Fruit fly (Drosophila melanogaster) whole organism, embryonic: ENCODE results near the gene yps.

Experiments used
- Ada2b ChIP-seq: fragments of 200-800 bp; sonication (Bioruptor generic); IDR thresholded peaks from 2 replicates; pipeline ENCODE4 v1.3.6; 2022; ENCODE audit warnings: missing biosample characterization, missing genetic modification characterization
- Atf-2 ChIP-seq: fragments of 200-800 bp; sonication (Bioruptor generic); optimal IDR thresholded peaks from 2 replicates; lab custom pipeline; 2016; ENCODE audit warnings: missing biosample characterization, missing genetic modification characterization
- Bdp1 ChIP-seq: fragments of 200-800 bp; sonication (Bioruptor generic); optimal IDR thresholded peaks from 3 replicates; lab custom pipeline; 2016; ENCODE audit warnings: missing biosample characterization, missing genetic modification characterization
- CG10274 ChIP-seq: fragments of 200-800 bp; sonication (Bioruptor generic); optimal IDR thresholded peaks from 3 replicates; lab custom pipeline; 2017; ENCODE audit warnings: missing biosample characterization, mild to moderate bottlenecking, missing genetic modification characterization
- CG13296 ChIP-seq: fragments of 200-800 bp; sonication (Bioruptor generic); optimal IDR thresholded peaks from 3 replicates; lab custom pipeline; 2018; ENCODE audit warnings: missing biosample characterization, mild to moderate bottlenecking, missing genetic modification characterization
- CG15514 ChIP-seq: fragments of 200-800 bp; sonication (Bioruptor generic); optimal IDR thresholded peaks from 3 replicates; lab custom pipeline; 2017; ENCODE audit warnings: missing biosample characterization, missing genetic modification characterization, mild to moderate bottlenecking, moderate library complexity, missing genetic modification reagents
- CG15601 ChIP-seq: fragments of 200-800 bp; sonication (Bioruptor generic); optimal IDR thresholded peaks from 3 replicates; lab custom pipeline; 2019; ENCODE audit warnings: missing biosample characterization, mild to moderate bottlenecking, missing genetic modification characterization, moderate library complexity
- CG17912 ChIP-seq: fragments of 200-800 bp; sonication (Bioruptor generic); optimal IDR thresholded peaks from 2 replicates; lab custom pipeline; 2018; ENCODE audit warnings: missing biosample characterization, mild to moderate bottlenecking, missing genetic modification characterization
- CG18011 ChIP-seq: fragments of 200-800 bp; sonication (Bioruptor generic); optimal IDR thresholded peaks from 2 replicates; lab custom pipeline; 2017; ENCODE audit warnings: missing biosample characterization, missing genetic modification characterization, mild to moderate bottlenecking, moderate library complexity, missing genotype
- CG1832 ChIP-seq: fragments of 200-800 bp; sonication (Bioruptor generic); optimal IDR thresholded peaks from 2 replicates; lab custom pipeline; 2017; ENCODE audit warnings: missing biosample characterization, mild to moderate bottlenecking, missing genetic modification characterization, inconsistent platforms
- CG18619 ChIP-seq: fragments of 200-800 bp; sonication (Bioruptor generic); optimal IDR thresholded peaks from 3 replicates; lab custom pipeline; 2017; ENCODE audit warnings: missing biosample characterization, mild to moderate bottlenecking, missing genetic modification characterization
- CG2129 ChIP-seq: fragments of 200-800 bp; sonication (Bioruptor generic); IDR thresholded peaks from 2 replicates; pipeline ENCODE4 v1.3.6; 2022; ENCODE audit warnings: missing biosample characterization, missing genetic modification characterization; ENCODE audit not compliant: partially characterized antibody
- CG2678 ChIP-seq: fragments of 200-800 bp; sonication (Bioruptor generic); optimal IDR thresholded peaks from 3 replicates; lab custom pipeline; 2019; ENCODE audit warnings: missing biosample characterization, mild to moderate bottlenecking, missing genetic modification characterization, moderate library complexity
- CG2712 ChIP-seq: fragments of 200-800 bp; optimal IDR thresholded peaks from 3 replicates; lab custom pipeline; 2019; ENCODE audit warnings: missing biosample characterization, mild to moderate bottlenecking, missing genetic modification characterization, moderate library complexity
- CG2875 ChIP-seq: fragments of 200-800 bp; sonication (Bioruptor generic); optimal IDR thresholded peaks from 2 replicates; lab custom pipeline; 2017; ENCODE audit warnings: missing biosample characterization, mild to moderate bottlenecking, missing genetic modification characterization, missing genetic modification reagents
- CG32767 ChIP-seq: fragments of 200-800 bp; sonication (Bioruptor generic); IDR thresholded peaks from 2 replicates; pipeline ENCODE4 v1.3.6; 2022; ENCODE audit warnings: missing biosample characterization, missing genetic modification characterization
- CG4282 ChIP-seq: fragments of 200-800 bp; sonication (Bioruptor generic); optimal IDR thresholded peaks from 2 replicates; lab custom pipeline; 2016; ENCODE audit warnings: missing biosample characterization, missing genetic modification characterization
- CG4707 ChIP-seq: fragments of 200-800 bp; sonication (Bioruptor generic); optimal IDR thresholded peaks from 2 replicates; lab custom pipeline; 2018; ENCODE audit warnings: missing biosample characterization, mild to moderate bottlenecking, missing genetic modification characterization, moderate library complexity
- CG5180 ChIP-seq: fragments of 200-800 bp; sonication (Bioruptor generic); optimal IDR thresholded peaks from 3 replicates; lab custom pipeline; 2017; ENCODE audit warnings: missing biosample characterization, missing genetic modification characterization, mild to moderate bottlenecking, moderate library complexity, missing genetic modification reagents
- CG6272 ChIP-seq: fragments of 200-800 bp; sonication (Bioruptor generic); IDR thresholded peaks from 2 replicates; pipeline ENCODE4 v1.3.6; 2022; ENCODE audit warnings: missing biosample characterization, missing genetic modification characterization
- CG9727 ChIP-seq: fragments of 200-800 bp; sonication (Bioruptor generic); optimal IDR thresholded peaks from 3 replicates; lab custom pipeline; 2017; ENCODE audit warnings: missing biosample characterization, mild to moderate bottlenecking, missing genetic modification characterization
- CHES-1-like ChIP-seq: fragments of 200-800 bp; sonication (Bioruptor generic); optimal IDR thresholded peaks from 2 replicates; lab custom pipeline; 2016; ENCODE audit warnings: missing biosample characterization, missing genetic modification characterization
- Camta ChIP-seq: fragments of 200-800 bp; sonication (Bioruptor generic); optimal IDR thresholded peaks from 2 replicates; lab custom pipeline; 2016; ENCODE audit warnings: missing biosample characterization, missing genetic modification characterization
- CoRest ChIP-seq: fragments of 200-800 bp; sonication (Bioruptor generic); optimal IDR thresholded peaks from 3 replicates; lab custom pipeline; 2018; ENCODE audit warnings: missing biosample characterization, mild to moderate bottlenecking, missing genetic modification characterization, moderate library complexity
- Deaf1 ChIP-seq: fragments of 200-800 bp; optimal IDR thresholded peaks from 3 replicates; lab custom pipeline; 2019; ENCODE audit warnings: missing biosample characterization, mild to moderate bottlenecking, missing genetic modification characterization, moderate library complexity
- E2f2 ChIP-seq: fragments of 200-800 bp; sonication (Bioruptor generic); IDR thresholded peaks from 2 replicates; pipeline ENCODE4 v1.3.6; 2022; ENCODE audit warnings: missing biosample characterization, missing genetic modification characterization
- HLH4C ChIP-seq: fragments of 200-800 bp; sonication (Bioruptor generic); IDR thresholded peaks from 3 replicates; pipeline ENCODE4 v1.3.6; 2022; ENCODE audit warnings: missing biosample characterization, missing genetic modification characterization; ENCODE audit not compliant: partially characterized antibody
- Jarid2 ChIP-seq: fragments of 200-800 bp; sonication (Bioruptor generic); optimal IDR thresholded peaks from 3 replicates; lab custom pipeline; 2017; ENCODE audit warnings: mild to moderate bottlenecking, missing biosample characterization, missing genetic modification reagents, missing genetic modification characterization
- Optix ChIP-seq: fragments of 200-800 bp; sonication (Bioruptor generic); IDR thresholded peaks from 3 replicates; pipeline ENCODE4 v1.3.6; 2022; ENCODE audit warnings: missing biosample characterization, missing genetic modification characterization
- Scr ChIP-seq: fragments of 200-800 bp; sonication (Bioruptor generic); IDR thresholded peaks from 2 replicates; pipeline ENCODE4 v1.3.6; 2022; ENCODE audit warnings: missing biosample characterization, missing genetic modification characterization; ENCODE audit not compliant: partially characterized antibody
- Tbp ChIP-seq: fragments of >200 bp; optimal IDR thresholded peaks from 2 replicates; lab custom pipeline; 2018; ENCODE audit warnings: missing biosample characterization, missing genetic modification characterization
- cas ChIP-seq: fragments of 200-800 bp; sonication (Bioruptor generic); IDR thresholded peaks from 2 replicates; pipeline ENCODE4 v1.3.6; 2022; ENCODE audit warnings: missing biosample characterization, missing genetic modification characterization
- cato ChIP-seq: fragments of 200-800 bp; sonication (Bioruptor generic); optimal IDR thresholded peaks from 2 replicates; lab custom pipeline; 2016; ENCODE audit warnings: missing biosample characterization, missing genetic modification characterization, borderline replicate concordance
- gcm ChIP-seq: fragments of 200-800 bp; sonication (Bioruptor generic); optimal IDR thresholded peaks from 2 replicates; lab custom pipeline; 2019; ENCODE audit warnings: missing biosample characterization, mild to moderate bottlenecking, missing genetic modification characterization, moderate library complexity
- gro ChIP-seq: fragments of 200-800 bp; sonication (Bioruptor generic); optimal IDR thresholded peaks from 2 replicates; lab custom pipeline; 2016; ENCODE audit warnings: missing biosample characterization, missing genetic modification characterization
- jigr1 ChIP-seq: fragments of 200-800 bp; sonication (Bioruptor generic); IDR thresholded peaks from 3 replicates; pipeline ENCODE4 v1.3.6; 2022; ENCODE audit warnings: missing biosample characterization, missing genetic modification characterization
- kay ChIP-seq: fragments of 200-800 bp; sonication (Bioruptor generic); optimal IDR thresholded peaks from 2 replicates; lab custom pipeline; 2016; ENCODE audit warnings: missing biosample characterization, missing genetic modification characterization
- klu ChIP-seq: fragments of 200-800 bp; sonication (Bioruptor generic); IDR thresholded peaks from 2 replicates; pipeline ENCODE4 v1.3.6; 2022; ENCODE audit warnings: missing biosample characterization, missing genetic modification characterization
- knrl ChIP-seq: fragments of 200-800 bp; sonication (Bioruptor generic); IDR thresholded peaks from 3 replicates; pipeline ENCODE4 v1.3.6; 2022; ENCODE audit warnings: missing biosample characterization, missing genetic modification characterization; ENCODE audit not compliant: partially characterized antibody
- nerfin-2 ChIP-seq: fragments of 200-800 bp; sonication (Bioruptor generic); IDR thresholded peaks from 2 replicates; pipeline ENCODE4 v1.3.6; 2022; ENCODE audit warnings: missing biosample characterization, missing genetic modification characterization; ENCODE audit not compliant: partially characterized antibody
- prd ChIP-seq, 3 experiments: fragments of >200 bp in 2 of 3; fragments of 200-800 bp in 1 of 3; sonication (Bioruptor generic) in 1 of 3; optimal IDR thresholded peaks in 2 of 3; IDR thresholded peaks in 1 of 3; 2 replicates in 2 of 3; 3 replicates in 1 of 3; pipeline versions ENCODE4 v1.3.6 to Lab custom; 2017 to 2022; ENCODE audit warnings: missing biosample characterization in 1 of 3, missing genetic modification characterization in 1 of 3
- salm ChIP-seq: fragments of 200-800 bp; sonication (Bioruptor generic); optimal IDR thresholded peaks from 2 replicates; lab custom pipeline; 2018; ENCODE audit warnings: missing biosample characterization, mild to moderate bottlenecking, missing genetic modification characterization
- schlank ChIP-seq: fragments of 200-800 bp; sonication (Bioruptor generic); optimal IDR thresholded peaks from 2 replicates; lab custom pipeline; 2018; ENCODE audit warnings: missing biosample characterization, mild to moderate bottlenecking, missing genetic modification characterization
- sd ChIP-seq: fragments of 200-800 bp; sonication (Bioruptor generic); optimal IDR thresholded peaks from 3 replicates; lab custom pipeline; 2018; ENCODE audit warnings: missing biosample characterization, mild to moderate bottlenecking, missing genetic modification characterization, moderate library complexity
- sens-2 ChIP-seq: fragments of 200-800 bp; sonication (Bioruptor generic); IDR thresholded peaks from 2 replicates; pipeline ENCODE4 v1.3.6; 2022; ENCODE audit warnings: missing biosample characterization, missing genetic modification characterization
- slou ChIP-seq: fragments of 200-800 bp; sonication (Bioruptor generic); optimal IDR thresholded peaks from 3 replicates; lab custom pipeline; 2016; ENCODE audit warnings: missing biosample characterization, missing genetic modification characterization
- so ChIP-seq: fragments of 200-800 bp; sonication (Bioruptor generic); IDR thresholded peaks from 3 replicates; pipeline ENCODE4 v1.3.6; 2022; ENCODE audit warnings: missing biosample characterization, missing genetic modification characterization
- sug ChIP-seq: fragments of 200-800 bp; optimal IDR thresholded peaks from 2 replicates; lab custom pipeline; 2019; ENCODE audit warnings: missing biosample characterization, mild to moderate bottlenecking, missing genetic modification characterization, moderate library complexity
- ttk ChIP-seq: fragments of 200-800 bp; sonication (Bioruptor generic); IDR thresholded peaks from 2 replicates; pipeline ENCODE4 v2.1.2; 2022; ENCODE audit warnings: missing biosample characterization, missing genetic modification characterization

yps gene

DNA sequence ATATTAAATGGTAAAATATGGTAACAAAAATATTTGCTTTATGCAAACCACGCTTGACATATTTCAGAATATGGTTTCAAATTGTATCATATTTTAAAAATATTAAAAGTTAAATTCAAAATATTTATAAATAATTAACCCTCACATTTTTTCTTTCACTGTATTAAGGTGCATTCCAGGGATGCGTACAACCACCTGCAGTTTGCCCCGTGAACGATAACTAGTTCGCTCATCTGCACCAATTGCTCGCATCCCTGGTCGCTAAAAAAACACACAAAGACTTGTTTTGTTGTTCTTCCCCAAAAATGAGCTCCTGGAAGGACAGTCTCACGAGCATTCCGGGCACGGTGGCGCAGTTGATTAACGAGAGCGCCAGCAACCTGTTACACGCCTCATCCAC, 7.0 kb upstream of the yps start, which contains the start of gene DEF8 (continued):
- TF ChIP-seq so (GFP tag; lab: Robert Waterston, UW) = peak; percentile 75; the same call in 2 of the 3 replicates
- no peak for TF ChIP-seq prd (optimal IDR thresholded peaks at IDR 0.05; lab: Kevin White, UChicago)
- peak; percentile 86 for TF ChIP-seq prd (GFP tag; IDR thresholded peaks at IDR 0.05; lab: Robert Waterston, UW)
- peak; percentile 68 for TF ChIP-seq sug (tag; lab: Kevin White, UChicago)
- TF ChIP-seq CG9727 = peak; percentile 88
- TF ChIP-seq sens-2 = peak; percentile 76; the same call in 1 of the 2 replicates
- TF ChIP-seq nerfin-2 (GFP tag; lab: Robert Waterston, UW) = no peak
- peak; percentile 61 for TF ChIP-seq salm (tag; lab: Kevin White, UChicago)
- no peak for TF ChIP-seq CG2129 (GFP tag; lab: Robert Waterston, UW)
- peak; percentile 70 for TF ChIP-seq ttk (GFP tag; lab: Robert Waterston, UW)
- TF ChIP-seq CG10274 (GFP tag; lab: Kevin White, UChicago) = no peak
- TF ChIP-seq Ada2b (GFP tag; lab: Robert Waterston, UW) = peak; percentile 87
- TF ChIP-seq CG15601 (tag; lab: Kevin White, UChicago) = peak; percentile 87
- no peak for TF ChIP-seq cas (GFP tag; lab: Robert Waterston, UW)
- no peak for TF ChIP-seq schlank
- TF ChIP-seq CG2712 (tag; lab: Kevin White, UChicago) = peak; percentile 92
- no peak for TF ChIP-seq CG4282 (GFP tag; lab: Kevin White, UChicago)
- peak; percentile 74 for TF ChIP-seq kay (GFP tag; lab: Kevin White, UChicago)
- peak; percentile 64 for TF ChIP-seq cato (GFP tag; lab: Kevin White, UChicago)
- TF ChIP-seq gcm (GFP tag; lab: Kevin White, UChicago) = peak; percentile 81
- peak; percentile 29; the same call in 1 of the 2 replicates for TF ChIP-seq klu
- TF ChIP-seq knrl (GFP tag; lab: Robert Waterston, UW) = peak; percentile 60; the same call in 2 of the 3 replicates
- TF ChIP-seq CG1832 (GFP tag; lab: Kevin White, UChicago) = no peak
- TF ChIP-seq gro (GFP tag; lab: Kevin White, UChicago) = peak; percentile 36
- TF ChIP-seq CG2875 (GFP tag; lab: Kevin White, UChicago) = peak; percentile 56
- TF ChIP-seq Jarid2 (GFP tag; lab: Kevin White, UChicago) = peak; percentile 47
- peak; percentile 88 for TF ChIP-seq CG13296 (GFP tag; lab: Kevin White, UChicago)
- no peak for TF ChIP-seq Bdp1 (GFP tag; lab: Kevin White, UChicago)
- no peak for TF ChIP-seq jigr1
- peak; percentile 92 for TF ChIP-seq CG2678 (tag; lab: Kevin White, UChicago)
- peak; percentile 71 for TF ChIP-seq E2f2
- peak; percentile 71 for TF ChIP-seq Deaf1
- peak; percentile 43 for TF ChIP-seq CG18011
- TF ChIP-seq Optix (GFP tag; lab: Robert Waterston, UW) = peak; percentile 58; the same call in 2 of the 3 replicates
- peak; percentile 100 for TF ChIP-seq CG15514 (GFP tag; lab: Kevin White, UChicago)
- TF ChIP-seq sd (tag; lab: Kevin White, UChicago) = peak; percentile 93
- no peak for TF ChIP-seq Tbp (GFP tag; lab: Kevin White, UChicago)
- TF ChIP-seq HLH4C (GFP tag; lab: Robert Waterston, UW) = no peak
- TF ChIP-seq CG17912 (GFP tag; lab: Kevin White, UChicago) = peak; percentile 70
- peak; percentile 90 for TF ChIP-seq CoRest (tag; lab: Kevin White, UChicago)
- TF ChIP-seq Camta = peak; percentile 37
- peak; percentile 83 for TF ChIP-seq CG18619 (GFP tag; lab: Kevin White, UChicago)
- peak; percentile 82 for TF ChIP-seq CG32767 (GFP tag; lab: Robert Waterston, UW)
- TF ChIP-seq Atf-2 (GFP tag; lab: Kevin White, UChicago) = peak; percentile 13
- TF ChIP-seq CHES-1-like (GFP tag; lab: Kevin White, UChicago) = peak; percentile 12
- TF ChIP-seq Scr (GFP tag; lab: Robert Waterston, UW) = peak; percentile 42
- peak; percentile 54; the same call in 1 of the 2 replicates for TF ChIP-seq CG6272 (GFP tag; lab: Robert Waterston, UW)
- TF ChIP-seq CG4707 (GFP tag; lab: Kevin White, UChicago) = peak; percentile 63
- TF ChIP-seq slou (GFP tag; lab: Kevin White, UChicago) = no peak
- TF ChIP-seq CG5180 (GFP tag; lab: Kevin White, UChicago) = no peak
